Worm (Caenorhabditis elegans): ENCODE measurements around the gene T27E4.1.

- no peak for TF ChIP-seq him-1 (tag; optimal IDR thresholded peaks at IDR 0.05)
- no peak for TF ChIP-seq dao-5 (tag; optimal IDR thresholded peaks at IDR 0.05)
These were observed 10.7 kb upstream of the T27E4.1 start for ce11 chrV:9081410-9081809.
